Fruit fly (Drosophila melanogaster): ENCODE measurements around the gene CG31743.

- TF ChIP-seq CG8478 (optimal IDR thresholded peaks at IDR 0.05) = no peak
- no peak for TF ChIP-seq CTCF (optimal IDR thresholded peaks at IDR 0.05)
Observed at dm6 chr2L:16874924-16875323, 4.4 kb upstream of the CG31743 start.

All from S2 (cell line).